Fruit fly (Drosophila melanogaster) whole organism, embryonic: ENCODE data around the gene dpr14.
A peak's percentile ranks its signal among the peaks of the same experiment; 100 is the strongest.

Experiments
- Aef1 ChIP-seq: fragments of 200-800 bp; sonication (Bioruptor generic); IDR thresholded peaks from 3 replicates; pipeline ENCODE4 v1.3.6; 2022; ENCODE audit warnings: missing biosample characterization, missing genetic modification characterization
- Atf-2 ChIP-seq: fragments of 200-800 bp; sonication (Bioruptor generic); optimal IDR thresholded peaks from 2 replicates; lab custom pipeline; 2016; ENCODE audit warnings: missing biosample characterization, missing genetic modification characterization
- Atf6 ChIP-seq: fragments of 200-800 bp; sonication (Bioruptor generic); IDR thresholded peaks from 2 replicates; pipeline ENCODE4 v1.3.6; 2022; ENCODE audit warnings: missing biosample characterization, missing genetic modification characterization
- Bdp1 ChIP-seq: fragments of 200-800 bp; sonication (Bioruptor generic); optimal IDR thresholded peaks from 3 replicates; lab custom pipeline; 2016; ENCODE audit warnings: missing biosample characterization, missing genetic modification characterization
- CG10979 ChIP-seq: fragments of 200-800 bp; sonication (Bioruptor generic); optimal IDR thresholded peaks from 2 replicates; lab custom pipeline; 2018; ENCODE audit warnings: missing biosample characterization, mild to moderate bottlenecking, missing genetic modification characterization, moderate library complexity
- CG11085 ChIP-seq: fragments of 200-800 bp; sonication (Bioruptor generic); IDR thresholded peaks from 2 replicates; pipeline ENCODE4 v1.3.6; 2022; ENCODE audit warnings: missing biosample characterization, missing genetic modification characterization
- CG11398 ChIP-seq: fragments of 200-800 bp; sonication (Bioruptor generic); optimal IDR thresholded peaks from 2 replicates; lab custom pipeline; 2016; ENCODE audit warnings: missing biosample characterization, missing genetic modification characterization
- CG12236 ChIP-seq: fragments of 200-800 bp; sonication (Bioruptor generic); optimal IDR thresholded peaks from 2 replicates; lab custom pipeline; 2016; ENCODE audit warnings: missing biosample characterization, missing genetic modification characterization
- CG12942 ChIP-seq: fragments of 200-800 bp; sonication (Bioruptor generic); optimal IDR thresholded peaks from 3 replicates; lab custom pipeline; 2016; ENCODE audit warnings: missing biosample characterization, missing genetic modification characterization
- CG15011 ChIP-seq: fragments of 200-800 bp; sonication (Bioruptor generic); optimal IDR thresholded peaks from 3 replicates; lab custom pipeline; 2018; ENCODE audit warnings: missing biosample characterization, mild to moderate bottlenecking, missing genetic modification characterization
- CG15073 ChIP-seq: fragments of 200-800 bp; sonication (Bioruptor generic); optimal IDR thresholded peaks from 2 replicates; lab custom pipeline; 2016; ENCODE audit warnings: missing biosample characterization, missing genetic modification characterization
- CG15696 ChIP-seq: fragments of 200-800 bp; sonication (Bioruptor generic); optimal IDR thresholded peaks from 2 replicates; lab custom pipeline; 2019; ENCODE audit warnings: missing biosample characterization, mild to moderate bottlenecking, missing genetic modification characterization, moderate library complexity
- CG16815 ChIP-seq: fragments of 200-800 bp; sonication (Bioruptor generic); optimal IDR thresholded peaks from 3 replicates; lab custom pipeline; 2017; ENCODE audit warnings: missing biosample characterization, mild to moderate bottlenecking, missing genetic modification characterization
- CG17568 ChIP-seq: fragments of 200-800 bp; sonication (Bioruptor generic); optimal IDR thresholded peaks from 2 replicates; lab custom pipeline; 2018; ENCODE audit warnings: missing biosample characterization, mild to moderate bottlenecking, missing genetic modification characterization, moderate library complexity
- CG18476 ChIP-seq: fragments of 200-800 bp; sonication (Bioruptor generic); optimal IDR thresholded peaks from 2 replicates; lab custom pipeline; 2016; ENCODE audit warnings: missing biosample characterization, mild to moderate bottlenecking, missing genetic modification characterization
- CG32772 ChIP-seq: fragments of 200-800 bp; sonication (Bioruptor generic); IDR thresholded peaks from 2 replicates; pipeline ENCODE4 v1.3.6; 2022; ENCODE audit warnings: missing biosample characterization, missing genetic modification characterization
- CG33557 ChIP-seq: fragments of 200-800 bp; sonication (Bioruptor generic); optimal IDR thresholded peaks from 2 replicates; lab custom pipeline; 2019; ENCODE audit warnings: missing biosample characterization, mild to moderate bottlenecking, missing genetic modification characterization, moderate library complexity
- CG6654 ChIP-seq: fragments of 200-800 bp; sonication (Bioruptor generic); optimal IDR thresholded peaks from 2 replicates; lab custom pipeline; 2017; ENCODE audit warnings: missing biosample characterization, mild to moderate bottlenecking, missing genetic modification characterization
- CG6683 ChIP-seq: fragments of 200-800 bp; sonication (Bioruptor generic); optimal IDR thresholded peaks from 2 replicates; lab custom pipeline; 2017; ENCODE audit warnings: missing biosample characterization, mild to moderate bottlenecking, missing genetic modification characterization, missing genetic modification reagents
- CG6689 ChIP-seq: fragments of 200-800 bp; sonication (Bioruptor generic); IDR thresholded peaks from 2 replicates; pipeline ENCODE4 v1.3.6; 2022; ENCODE audit warnings: missing biosample characterization, missing genetic modification characterization
- CG6765 ChIP-seq: fragments of 200-800 bp; sonication (Bioruptor generic); optimal IDR thresholded peaks from 3 replicates; lab custom pipeline; 2017; ENCODE audit warnings: missing biosample characterization, mild to moderate bottlenecking, missing genetic modification characterization
- CG7372 ChIP-seq: fragments of 200-800 bp; sonication (Bioruptor generic); IDR thresholded peaks from 2 replicates; pipeline ENCODE4 v1.3.6; 2022; ENCODE audit warnings: missing biosample characterization, missing genetic modification characterization
- CG7987 ChIP-seq: fragments of 200-800 bp; sonication (Bioruptor generic); optimal IDR thresholded peaks from 2 replicates; lab custom pipeline; 2018; ENCODE audit warnings: missing biosample characterization, mild to moderate bottlenecking, missing genetic modification characterization, moderate library complexity
- CG9215 ChIP-seq: fragments of 200-800 bp; sonication (Bioruptor generic); IDR thresholded peaks from 2 replicates; pipeline ENCODE4 v1.3.6; 2022; ENCODE audit warnings: missing biosample characterization, missing genetic modification characterization
- CG9727 ChIP-seq: fragments of 200-800 bp; sonication (Bioruptor generic); optimal IDR thresholded peaks from 3 replicates; lab custom pipeline; 2017; ENCODE audit warnings: missing biosample characterization, mild to moderate bottlenecking, missing genetic modification characterization
- Dad ChIP-seq: fragments of 200-800 bp; sonication (Bioruptor generic); optimal IDR thresholded peaks from 3 replicates; lab custom pipeline; 2016; ENCODE audit warnings: missing biosample characterization, missing genetic modification characterization
- Dip3 ChIP-seq: fragments of 200-800 bp; sonication (Bioruptor generic); optimal IDR thresholded peaks from 3 replicates; lab custom pipeline; 2016; ENCODE audit warnings: missing biosample characterization, missing genetic modification characterization
- Ets97D ChIP-seq: fragments of 200-800 bp; sonication (Bioruptor generic); optimal IDR thresholded peaks from 3 replicates; lab custom pipeline; 2016; ENCODE audit warnings: missing biosample characterization, missing genetic modification characterization
- Gsc ChIP-seq: fragments of 200-800 bp; sonication (Bioruptor generic); IDR thresholded peaks from 2 replicates; pipeline ENCODE4 v1.3.6; 2022; ENCODE audit warnings: missing biosample characterization, missing genetic modification characterization
- HLH54F ChIP-seq: fragments of 200-800 bp; sonication (Bioruptor generic); optimal IDR thresholded peaks from 3 replicates; lab custom pipeline; 2016; ENCODE audit warnings: missing biosample characterization, missing genetic modification characterization
- NC2β ChIP-seq: fragments of 200-800 bp; sonication (Bioruptor generic); optimal IDR thresholded peaks from 2 replicates; lab custom pipeline; 2016; ENCODE audit warnings: missing biosample characterization, missing genetic modification characterization
- Nf-YB ChIP-seq: fragments of 200-800 bp; sonication (Bioruptor generic); optimal IDR thresholded peaks from 3 replicates; lab custom pipeline; 2019; ENCODE audit warnings: missing biosample characterization, mild to moderate bottlenecking, missing genetic modification characterization, moderate library complexity
- PHDP ChIP-seq: fragments of 200-800 bp; sonication (Bioruptor generic); optimal IDR thresholded peaks from 3 replicates; lab custom pipeline; 2018; ENCODE audit warnings: missing biosample characterization, mild to moderate bottlenecking, missing genetic modification characterization, moderate library complexity
- Pdp1 ChIP-seq, 2 experiments: fragments of 200-800 bp; sonication (Bioruptor generic); optimal IDR thresholded peaks; 3 replicates each; lab custom pipeline; 2016; ENCODE audit warnings: missing biosample characterization in 2 of 2, missing genetic modification characterization in 2 of 2, mild to moderate bottlenecking in 1 of 2, moderate library complexity in 1 of 2
- Trl ChIP-seq, 3 experiments: fragments of >200 bp in 2 of 3; fragments of 200-800 bp in 1 of 3; sonication (Bioruptor generic) in 1 of 3; optimal IDR thresholded peaks; 2 replicates in 1 of 3; 3 replicates in 2 of 3; lab custom pipeline; 2016 to 2017; ENCODE audit warnings: missing biosample characterization in 1 of 3, missing genetic modification characterization in 1 of 3
- bigmax ChIP-seq: fragments of 200-800 bp; sonication (Bioruptor generic); optimal IDR thresholded peaks from 2 replicates; lab custom pipeline; 2018; ENCODE audit warnings: missing biosample characterization, mild to moderate bottlenecking, missing genetic modification characterization
- fd96Cb ChIP-seq: fragments of 200-800 bp; sonication (Bioruptor generic); optimal IDR thresholded peaks from 2 replicates; lab custom pipeline; 2018; ENCODE audit warnings: missing biosample characterization, mild to moderate bottlenecking, missing genetic modification characterization, moderate library complexity
- gro ChIP-seq: fragments of 200-800 bp; sonication (Bioruptor generic); optimal IDR thresholded peaks from 2 replicates; lab custom pipeline; 2016; ENCODE audit warnings: missing biosample characterization, missing genetic modification characterization
- gsb-n ChIP-seq: fragments of 200-800 bp; sonication (Bioruptor generic); optimal IDR thresholded peaks from 3 replicates; lab custom pipeline; 2018; ENCODE audit warnings: missing biosample characterization, mild to moderate bottlenecking, missing genetic modification characterization
- h ChIP-seq: fragments of >200 bp; optimal IDR thresholded peaks from 2 replicates; lab custom pipeline; 2017
- jumu ChIP-seq: fragments of 200-800 bp; sonication (Bioruptor generic); optimal IDR thresholded peaks from 3 replicates; lab custom pipeline; 2016; ENCODE audit warnings: missing biosample characterization, missing genetic modification characterization
- klu ChIP-seq: fragments of 200-800 bp; sonication (Bioruptor generic); IDR thresholded peaks from 2 replicates; pipeline ENCODE4 v1.3.6; 2022; ENCODE audit warnings: missing biosample characterization, missing genetic modification characterization
- nerfin-1 ChIP-seq: fragments of 200-800 bp; sonication (Bioruptor generic); optimal IDR thresholded peaks from 3 replicates; lab custom pipeline; 2019; ENCODE audit warnings: missing biosample characterization, mild to moderate bottlenecking, missing genetic modification characterization, moderate library complexity
- nerfin-2 ChIP-seq: fragments of 200-800 bp; sonication (Bioruptor generic); IDR thresholded peaks from 2 replicates; pipeline ENCODE4 v1.3.6; 2022; ENCODE audit warnings: missing biosample characterization, missing genetic modification characterization; ENCODE audit not compliant: partially characterized antibody
- onecut ChIP-seq: fragments of 200-800 bp; sonication (Bioruptor generic); IDR thresholded peaks from 2 replicates; pipeline ENCODE4 v1.3.6; 2022; ENCODE audit warnings: missing biosample characterization, missing genetic modification characterization
- sens-2 ChIP-seq: fragments of 200-800 bp; sonication (Bioruptor generic); IDR thresholded peaks from 2 replicates; pipeline ENCODE4 v1.3.6; 2022; ENCODE audit warnings: missing biosample characterization, missing genetic modification characterization
- sqz ChIP-seq: fragments of 200-800 bp; sonication (Bioruptor generic); optimal IDR thresholded peaks from 3 replicates; lab custom pipeline; 2018; ENCODE audit warnings: missing biosample characterization, mild to moderate bottlenecking, missing genetic modification characterization
- stc ChIP-seq: fragments of 200-800 bp; sonication (Bioruptor generic); IDR thresholded peaks from 2 replicates; pipeline ENCODE4 v1.3.6; 2022; ENCODE audit warnings: missing biosample characterization, missing genetic modification characterization
- zf30C ChIP-seq: fragments of 200-800 bp; sonication (Bioruptor generic); optimal IDR thresholded peaks from 3 replicates; lab custom pipeline; 2018; ENCODE audit warnings: missing biosample characterization, mild to moderate bottlenecking, missing genetic modification characterization

dpr14 gene

dm6 chrX:7908239-7909068 lies at the start of gene dpr14, which contains the start of gene spidey (continued):
- peak; percentile 88 for TF ChIP-seq fd96Cb (tag; lab: Kevin White, UChicago)
- peak; percentile 79 for TF ChIP-seq Dad (GFP tag; lab: Kevin White, UChicago)
- TF ChIP-seq bigmax (GFP tag; lab: Kevin White, UChicago) = peak; percentile 36
- peak; percentile 81 for TF ChIP-seq CG11398
- TF ChIP-seq CG6654 (GFP tag; lab: Kevin White, UChicago) = peak; percentile 74
- peak; percentile 85 for TF ChIP-seq CG6683 (GFP tag; lab: Kevin White, UChicago)
- peak; percentile 85 for TF ChIP-seq CG11085 (GFP tag; lab: Robert Waterston, UW)
- TF ChIP-seq gsb-n (tag; lab: Kevin White, UChicago) = peak; percentile 87
- TF ChIP-seq sqz (GFP tag; lab: Kevin White, UChicago) = peak; percentile 81
- TF ChIP-seq CG7987 = peak; percentile 78
- TF ChIP-seq CG32772 (GFP tag; lab: Robert Waterston, UW) = peak; percentile 91
- peak; percentile 77 for TF ChIP-seq klu
- TF ChIP-seq Atf-2 (GFP tag; lab: Kevin White, UChicago) = peak; percentile 83
- peak; percentile 88 for TF ChIP-seq Dip3
- peak; percentile 74 for TF ChIP-seq CG16815
- TF ChIP-seq gro (GFP tag; lab: Kevin White, UChicago) = peak; percentile 92
- TF ChIP-seq NC2β (GFP tag; lab: Kevin White, UChicago) = peak; percentile 83
- peak; percentile 62 for TF ChIP-seq Gsc
- TF ChIP-seq Trl (optimal IDR thresholded peaks at IDR 0.05; lab: Kevin White, UChicago) = peak in 1 of 2 experiments; percentile 19
- peak; percentile 87 for TF ChIP-seq Trl (GFP tag; optimal IDR thresholded peaks at IDR 0.05; lab: Kevin White, UChicago)
- TF ChIP-seq Pdp1 (GFP tag; optimal IDR thresholded peaks at IDR 0.05; lab: Kevin White, UChicago) = peak; percentile 88 to 98
- TF ChIP-seq CG6765 = peak; percentile 90
- peak; percentile 74 for TF ChIP-seq Nf-YB (GFP tag; lab: Kevin White, UChicago)
- TF ChIP-seq Ets97D (GFP tag; lab: Kevin White, UChicago) = peak; percentile 63
- peak; percentile 91 for TF ChIP-seq Atf6 (GFP tag; lab: Robert Waterston, UW)
- TF ChIP-seq HLH54F (GFP tag; lab: Kevin White, UChicago) = peak; percentile 92
- peak; percentile 80 for TF ChIP-seq CG17568 (GFP tag; lab: Kevin White, UChicago)
- TF ChIP-seq CG12236 (GFP tag; lab: Kevin White, UChicago) = peak; percentile 72
- peak; percentile 87 for TF ChIP-seq CG10979
- TF ChIP-seq h = no peak
- TF ChIP-seq Aef1 (GFP tag; lab: Robert Waterston, UW) = peak; percentile 90
- TF ChIP-seq Bdp1 = peak; percentile 62
- TF ChIP-seq zf30C (GFP tag; lab: Kevin White, UChicago) = no peak
- TF ChIP-seq CG9215 (GFP tag; lab: Robert Waterston, UW) = peak; percentile 86
- TF ChIP-seq CG15696 (tag; lab: Kevin White, UChicago) = peak; percentile 68
- peak; percentile 87 for TF ChIP-seq onecut (GFP tag; lab: Robert Waterston, UW)
- TF ChIP-seq CG6689 (GFP tag; lab: Robert Waterston, UW) = peak; percentile 86
- TF ChIP-seq jumu (GFP tag; lab: Kevin White, UChicago) = peak; percentile 81
- TF ChIP-seq CG15073 (GFP tag; lab: Kevin White, UChicago) = peak; percentile 59
- peak; percentile 85 for TF ChIP-seq CG18476 (GFP tag; lab: Kevin White, UChicago)
- peak; percentile 89 for TF ChIP-seq CG7372
- peak; percentile 77 for TF ChIP-seq CG33557
- peak; percentile 93 for TF ChIP-seq PHDP (tag; lab: Kevin White, UChicago)
- TF ChIP-seq sens-2 (GFP tag; lab: Robert Waterston, UW) = peak; percentile 46; the same call in 1 of the 2 replicates
- peak; percentile 87 for TF ChIP-seq CG15011 (GFP tag; lab: Kevin White, UChicago)
- TF ChIP-seq CG12942 = peak; percentile 74
- TF ChIP-seq stc = peak; percentile 86
- peak; percentile 86 for TF ChIP-seq nerfin-1 (tag; lab: Kevin White, UChicago)
- peak; percentile 88 for TF ChIP-seq CG9727 (GFP tag; lab: Kevin White, UChicago)
- 0 out of 2 replicates have a peak, but pooled peaks have one; percentile 23 for TF ChIP-seq nerfin-2 (GFP tag; lab: Robert Waterston, UW)
